Worm (Caenorhabditis elegans): ENCODE measurements around the gene F35D11.3.

Gene F35D11.3

ce11 chrII:4604149-4604548, 4.0 kb upstream of the F35D11.3 start:
- TF ChIP-seq elt-2 (tag; optimal IDR thresholded peaks at IDR 0.05) (peak; percentile 6), ceh-24 (tag; optimal IDR thresholded peaks at IDR 0.05) (no peak), sox-4 (tag; optimal IDR thresholded peaks at IDR 0.05) (no peak)

- TF ChIP-seq nhr-11 (tag; optimal IDR thresholded peaks at IDR 0.05) (no peak), madf-2 (tag; optimal IDR thresholded peaks at IDR 0.05) (no peak), sox-2 (GFP tag; IDR thresholded peaks at IDR 0.05) (no peak), sox-4 (tag; optimal IDR thresholded peaks at IDR 0.05) (no peak), nhr-232 (tag; optimal IDR thresholded peaks at IDR 0.05) (no peak), Y22D7AL.16 (tag; optimal IDR thresholded peaks at IDR 0.05) (no peak), hlh-13 (GFP tag; optimal IDR thresholded peaks at IDR 0.05) (no peak), K02D7.2 (tag; optimal IDR thresholded peaks at IDR 0.05) (no peak)
Observed at ce11 chrII:4604680-4605079, 3.5 kb upstream of the F35D11.3 start.

- TF ChIP-seq unc-42 (tag; optimal IDR thresholded peaks at IDR 0.05) (peak; percentile 69), pqm-1 (tag; optimal IDR thresholded peaks at IDR 0.05) (no peak)
Observed at ce11 chrII:4606687-4607297, 1.4 kb upstream of the F35D11.3 start.

- TF ChIP-seq ceh-45 (GFP tag; IDR thresholded peaks at IDR 0.05) (no peak), K09A11.1 (tag; optimal IDR thresholded peaks at IDR 0.05; ENCODE audit: insufficient read depth) (no peak)
Observed at ce11 chrII:4612694-4613093, 4.5 kb downstream of the F35D11.3 start, which contains the start of gene pqn-35. TSS of gene pqn-35 (plus strand) at chrII:4612994.

- TF ChIP-seq eyg-1 (tag; optimal IDR thresholded peaks at IDR 0.05) (no peak), mec-3 (tag; optimal IDR thresholded peaks at IDR 0.05; ENCODE audit: borderline replicate concordance) (no peak), zip-5 (tag; optimal IDR thresholded peaks at IDR 0.05) (no peak), Y22D7AL.16 (tag; optimal IDR thresholded peaks at IDR 0.05) (no peak), K09A11.1 (tag; optimal IDR thresholded peaks at IDR 0.05; ENCODE audit: insufficient read depth) (no peak), unc-55 (GFP tag; optimal IDR thresholded peaks at IDR 0.05) (no peak), ceh-2 (tag; optimal IDR thresholded peaks at IDR 0.05) (no peak), npax-4 (tag; optimal IDR thresholded peaks at IDR 0.05) (no peak), nfya-1 (tag; optimal IDR thresholded peaks at IDR 0.05) (no peak), dmd-4 (tag; optimal IDR thresholded peaks at IDR 0.05; ENCODE audit: borderline replicate concordance) (no peak), pqm-1 (tag; optimal IDR thresholded peaks at IDR 0.05) (no peak), ama-1 (optimal IDR thresholded peaks at IDR 0.05) (no peak), elt-4 (tag; optimal IDR thresholded peaks at IDR 0.05) (no peak), C38D4.7 (GFP tag; optimal IDR thresholded peaks at IDR 0.05) (no peak), ceh-48 (tag; optimal IDR thresholded peaks at IDR 0.05) (no peak), ceh-24 (tag; optimal IDR thresholded peaks at IDR 0.05) (no peak), ceh-31 (tag; optimal IDR thresholded peaks at IDR 0.05) (no peak), ttx-3 (tag; optimal IDR thresholded peaks at IDR 0.05) (no peak), elt-2 (tag; optimal IDR thresholded peaks at IDR 0.05) (no peak), fax-1 (tag; optimal IDR thresholded peaks at IDR 0.05) (no peak)
Observed at ce11 chrII:4616443-4616842, 8.3 kb downstream of the F35D11.3 start, which contains the start of gene clec-136. TSS of gene clec-136 (minus strand) at chrII:4616543.

- TF ChIP-seq C08G9.2 (tag; optimal IDR thresholded peaks at IDR 0.05) (no peak), sox-4 (tag; optimal IDR thresholded peaks at IDR 0.05) (no peak)
Observed at ce11 chrII:4617990-4618389, 9.8 kb downstream of the F35D11.3 start, which contains the start of gene clec-137. TSS of gene clec-137 (minus strand) at chrII:4618090.

- TF ChIP-seq hlh-8 (tag; optimal IDR thresholded peaks at IDR 0.05) (no peak), hlh-13 (GFP tag; optimal IDR thresholded peaks at IDR 0.05) (no peak), npax-4 (tag; optimal IDR thresholded peaks at IDR 0.05) (no peak), ztf-16 (tag; optimal IDR thresholded peaks at IDR 0.05) (no peak), ceh-24 (tag; optimal IDR thresholded peaks at IDR 0.05) (no peak), che-1 (tag; optimal IDR thresholded peaks at IDR 0.05) (no peak), pqm-1 (tag; optimal IDR thresholded peaks at IDR 0.05) (no peak), nhr-11 (tag; optimal IDR thresholded peaks at IDR 0.05) (no peak), ceh-6 (GFP tag; optimal IDR thresholded peaks at IDR 0.05) (no peak), K09A11.1 (tag; optimal IDR thresholded peaks at IDR 0.05; ENCODE audit: insufficient read depth) (no peak), ceh-19 (GFP tag; optimal IDR thresholded peaks at IDR 0.05) (no peak), rnt-1 (tag; optimal IDR thresholded peaks at IDR 0.05) (no peak), ceh-34 (tag; optimal IDR thresholded peaks at IDR 0.05) (no peak), dmd-4 (tag; optimal IDR thresholded peaks at IDR 0.05; ENCODE audit: borderline replicate concordance) (no peak), hlh-15 (tag; optimal IDR thresholded peaks at IDR 0.05) (no peak), ceh-9 (tag; optimal IDR thresholded peaks at IDR 0.05) (no peak), C08G9.2 (tag; optimal IDR thresholded peaks at IDR 0.05) (no peak), C38D4.7 (GFP tag; optimal IDR thresholded peaks at IDR 0.05) (no peak), fkh-10 (GFP tag; optimal IDR thresholded peaks at IDR 0.05) (no peak)
Observed at ce11 chrII:4619700-4620099, 11.5 kb downstream of the F35D11.3 start, which contains the start of gene clec-138. TSS of gene clec-138 (minus strand) at chrII:4619800.

Data from whole organism, late embryonic.